Worm (Caenorhabditis elegans): ENCODE data around the gene Y38A10A.2.
A peak's percentile ranks its signal among the peaks of the same experiment; 100 is the strongest.

The Y38A10A.2 gene

DNA sequence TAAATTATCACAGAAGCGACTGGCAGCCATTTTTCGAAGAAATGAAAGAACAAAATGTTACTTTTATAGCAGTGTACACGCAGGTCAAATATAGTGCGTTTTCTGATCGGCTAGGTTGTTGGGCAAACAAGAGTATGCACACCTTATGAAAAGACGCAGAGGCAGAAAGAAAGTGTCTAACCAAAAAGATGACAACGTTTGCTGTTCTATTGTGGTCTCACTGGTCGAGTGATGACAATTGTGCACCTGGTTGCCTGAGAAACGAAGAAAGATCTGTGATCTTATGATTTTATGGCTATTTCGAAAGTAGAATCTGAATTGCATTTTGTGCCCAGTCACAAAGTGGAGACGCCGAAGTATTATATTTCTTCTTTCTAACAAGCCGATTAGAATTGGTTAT lies 47.3 kb upstream of the Y38A10A.2 start, which contains the start of gene F17A9.4 (continued):
- TF ChIP-seq hrde-1 (tag; optimal IDR thresholded peaks at IDR 0.05; ENCODE audit: borderline replicate concordance) (no peak), ztf-28 (GFP tag; IDR thresholded peaks at IDR 0.05) (no peak), dox-1 (GFP tag; IDR thresholded peaks at IDR 0.05) (peak; percentile 38; the same call in 1 of the 2 replicates), rcor-1 (GFP tag; IDR thresholded peaks at IDR 0.05) (0 out of 2 replicates have a peak, but pooled peaks have one; percentile 10), ama-1 (optimal IDR thresholded peaks at IDR 0.05) (no peak), ama-1 (GFP tag; optimal IDR thresholded peaks at IDR 0.05) (no peak), F33H1.4 (GFP tag; IDR thresholded peaks at IDR 0.05) (no peak), chd-7 (tag; optimal IDR thresholded peaks at IDR 0.05) (no peak), attf-5 (GFP tag; optimal IDR thresholded peaks at IDR 0.05) (peak; percentile 41), hsf-1 (GFP tag; IDR thresholded peaks at IDR 0.05) (no peak), ceh-58 (GFP tag; IDR thresholded peaks at IDR 0.05) (no peak), Y56A3A.18 (GFP tag; IDR thresholded peaks at IDR 0.05) (no peak), ztf-22 (GFP tag; optimal IDR thresholded peaks at IDR 0.05) (no peak), lin-54 (GFP tag; optimal IDR thresholded peaks at IDR 0.05) (no peak), F57A8.1 (GFP tag; optimal IDR thresholded peaks at IDR 0.05) (no peak), Y53G8AR.9 (GFP tag; conservative IDR thresholded peaks at IDR 0.05) (no peak), efl-1 (GFP tag; optimal IDR thresholded peaks at IDR 0.05) (no peak), hmg-1.2 (GFP tag; IDR thresholded peaks at IDR 0.05) (peak; percentile 24; the same call in 1 of the 2 replicates), ztf-6 (GFP tag; IDR thresholded peaks at IDR 0.05) (no peak), snpc-3.4 (tag; optimal IDR thresholded peaks at IDR 0.05) (no peak), hlh-12 (tag; optimal IDR thresholded peaks at IDR 0.05) (no peak), Y79H2A.3 (GFP tag; conservative IDR thresholded peaks at IDR 0.05) (no peak), mel-28 (tag; optimal IDR thresholded peaks at IDR 0.05; ENCODE audit: borderline replicate concordance) (no peak), F37B4.10 (GFP tag; IDR thresholded peaks at IDR 0.05) (no peak), him-1 (tag; optimal IDR thresholded peaks at IDR 0.05) (no peak), athp-1 (tag; optimal IDR thresholded peaks at IDR 0.05) (no peak), egrh-3 (GFP tag; IDR thresholded peaks at IDR 0.05) (no peak), nfyb-1 (GFP tag; IDR thresholded peaks at IDR 0.05) (peak; percentile 64), F49E8.2 (tag; optimal IDR thresholded peaks at IDR 0.05; ENCODE audit: insufficient read depth) (no peak), pha-4 (tag; optimal IDR thresholded peaks at IDR 0.05) (no peak), unc-130 (GFP tag; optimal IDR thresholded peaks at IDR 0.05) (no peak), ceh-27 (GFP tag; optimal IDR thresholded peaks at IDR 0.05) (no peak), aptf-3 (GFP tag; IDR thresholded peaks at IDR 0.05) (no peak), ZK185.1 (tag; optimal IDR thresholded peaks at IDR 0.05; ENCODE audit: poor library complexity, severe bottlenecking) (no peak), pbrm-1 (GFP tag; IDR thresholded peaks at IDR 0.05) (no peak), nhr-120 (GFP tag; IDR thresholded peaks at IDR 0.05) (no peak), F57C9.4 (tag; optimal IDR thresholded peaks at IDR 0.05) (no peak), sea-2 (GFP tag; IDR thresholded peaks at IDR 0.05) (no peak), B0336.3 (GFP tag; IDR thresholded peaks at IDR 0.05) (peak; percentile 26; the same call in 1 of the 2 replicates), fkh-3 (tag; optimal IDR thresholded peaks at IDR 0.05) (no peak), lin-40 (tag; optimal IDR thresholded peaks at IDR 0.05) (peak; percentile 13), sdz-38 (tag; optimal IDR thresholded peaks at IDR 0.05) (no peak), mcd-1 (GFP tag; IDR thresholded peaks at IDR 0.05) (no peak), hmg-20 (GFP tag; IDR thresholded peaks at IDR 0.05) (no peak), gei-17 (GFP tag; optimal IDR thresholded peaks at IDR 0.05) (no peak), egl-44 (GFP tag; IDR thresholded peaks at IDR 0.05) (no peak), bed-1 (GFP tag; IDR thresholded peaks at IDR 0.05) (no peak), xnd-1 (tag; optimal IDR thresholded peaks at IDR 0.05) (no peak)
